Fruit fly (Drosophila melanogaster) whole organism, wandering third instar larva: ENCODE data around the gene Klp10A.

Experiments
- Abd-B ChIP-seq: fragments of >200 bp; optimal IDR thresholded peaks from 2 replicates; lab custom pipeline; 2017; ENCODE audit warnings: missing biosample characterization, missing genetic modification characterization
- CG32264 ChIP-seq: fragments of 200-800 bp; sonication (Bioruptor generic); optimal IDR thresholded peaks from 2 replicates; lab custom pipeline; 2016; ENCODE audit warnings: missing biosample characterization, missing genetic modification characterization
- CG9705 ChIP-seq: fragments of 200-800 bp; sonication (Bioruptor generic); optimal IDR thresholded peaks from 2 replicates; lab custom pipeline; 2018; ENCODE audit warnings: missing biosample characterization, mild to moderate bottlenecking, missing genetic modification characterization
- CrebA ChIP-seq: fragments of 200-800 bp; sonication (Bioruptor generic); optimal IDR thresholded peaks from 2 replicates; lab custom pipeline; 2016; ENCODE audit warnings: missing biosample characterization, mild to moderate bottlenecking, missing genetic modification characterization, borderline replicate concordance
- Dfd ChIP-seq: fragments of >200 bp; optimal IDR thresholded peaks from 2 replicates; lab custom pipeline; 2017; ENCODE audit warnings: missing biosample characterization, missing genetic modification characterization
- Dif ChIP-seq: fragments of 200-275, 200-300 bp; sonication (Bioruptor generic); optimal IDR thresholded peaks from 2 replicates; lab custom pipeline; 2018; ENCODE audit warnings: missing biosample characterization, missing genetic modification characterization; ENCODE audit not compliant: partially characterized antibody
- GATAd ChIP-seq: sonication (Bioruptor generic); optimal IDR thresholded peaks from 2 replicates; lab custom pipeline; 2016; ENCODE audit warnings: missing biosample characterization, missing genetic modification characterization
- HLH106 ChIP-seq: fragments of 200-800 bp; optimal IDR thresholded peaks from 3 replicates; lab custom pipeline; 2019; ENCODE audit warnings: missing biosample characterization, mild to moderate bottlenecking, missing genetic modification characterization, moderate library complexity
- Hnf4 ChIP-seq: fragments of 200-800 bp; sonication (Bioruptor generic); optimal IDR thresholded peaks from 2 replicates; lab custom pipeline; 2016; ENCODE audit warnings: missing biosample characterization, mild to moderate bottlenecking, missing genetic modification characterization
- Hr78 ChIP-seq: fragments of >200 bp; optimal IDR thresholded peaks from 2 replicates; lab custom pipeline; 2017; ENCODE audit warnings: missing biosample characterization, missing genetic modification characterization
- Hr83 ChIP-seq: fragments of 200-300 bp; sonication (Bioruptor generic); optimal IDR thresholded peaks from 2 replicates; lab custom pipeline; 2016; ENCODE audit warnings: missing biosample characterization, mild to moderate bottlenecking, missing genetic modification characterization, moderate library complexity; ENCODE audit not compliant: poor library complexity, severe bottlenecking
- Jra ChIP-seq: sonication (Bioruptor generic); optimal IDR thresholded peaks from 2 replicates; lab custom pipeline; 2016; ENCODE audit warnings: missing biosample characterization, missing genetic modification characterization
- Mio ChIP-seq: sonication (Bioruptor generic); optimal IDR thresholded peaks from 2 replicates; lab custom pipeline; 2016; ENCODE audit warnings: missing biosample characterization, missing genetic modification characterization
- Myc ChIP-seq: fragments of >200 bp; optimal IDR thresholded peaks from 2 replicates; lab custom pipeline; 2017
- N ChIP-seq: fragments of >200 bp; optimal IDR thresholded peaks from 2 replicates; lab custom pipeline; 2018; ENCODE audit warnings: missing biosample characterization, missing external identifiers, missing genetic modification characterization
- OdsH ChIP-seq: fragments of 200-800 bp; sonication (Bioruptor generic); optimal IDR thresholded peaks from 2 replicates; lab custom pipeline; 2016; ENCODE audit warnings: missing biosample characterization, mild to moderate bottlenecking, missing genetic modification characterization
- Rel ChIP-seq, 2 experiments: fragments of 200-800 bp; sonication (Bioruptor generic) in 1 of 2; optimal IDR thresholded peaks; 2 replicates in 1 of 2; 3 replicates in 1 of 2; lab custom pipeline; 2016 to 2019; ENCODE audit warnings: mild to moderate bottlenecking in 2 of 2, missing biosample characterization in 2 of 2, missing genetic modification characterization in 2 of 2, moderate library complexity in 1 of 2
- Sp1 ChIP-seq: fragments of 200-800 bp; sonication (Bioruptor generic); optimal IDR thresholded peaks from 3 replicates; lab custom pipeline; 2019; ENCODE audit warnings: missing biosample characterization, mild to moderate bottlenecking, missing genetic modification characterization, moderate library complexity
- Vsx2 ChIP-seq: fragments of 200-300, 225-300 bp; sonication (Bioruptor generic); optimal IDR thresholded peaks from 2 replicates; lab custom pipeline; 2018; ENCODE audit warnings: missing biosample characterization, missing genetic modification characterization; ENCODE audit not compliant: partially characterized antibody
- br ChIP-seq: fragments of 200-800 bp; sonication (Bioruptor generic); optimal IDR thresholded peaks from 2 replicates; lab custom pipeline; 2016; ENCODE audit warnings: missing biosample characterization, missing genetic modification characterization
- brk ChIP-seq: fragments of 200-800 bp; sonication (Bioruptor generic); optimal IDR thresholded peaks from 2 replicates; lab custom pipeline; 2016; ENCODE audit warnings: missing biosample characterization, mild to moderate bottlenecking, missing genetic modification characterization
- dl ChIP-seq, 2 experiments: fragments of 175-275, 200-275 bp in 1 of 2; fragments of 200-275 bp in 1 of 2; sonication (Bioruptor generic); optimal IDR thresholded peaks; lab custom pipeline; 2018; ENCODE audit warnings: mild to moderate bottlenecking in 2 of 2, missing biosample characterization in 2 of 2, missing genetic modification characterization in 2 of 2, moderate library complexity in 2 of 2; ENCODE audit not compliant: partially characterized antibody in 2 of 2, insufficient read depth in 1 of 2
- dmrt93B ChIP-seq: fragments of 200-800 bp; sonication (Bioruptor generic); optimal IDR thresholded peaks from 2 replicates; lab custom pipeline; 2018; ENCODE audit warnings: missing biosample characterization, mild to moderate bottlenecking, missing genetic modification characterization
- dsf ChIP-seq: sonication (Bioruptor generic); optimal IDR thresholded peaks from 2 replicates; lab custom pipeline; 2016; ENCODE audit warnings: missing biosample characterization, missing genetic modification characterization, borderline replicate concordance
- ey ChIP-seq: fragments of 200-800 bp; sonication (Bioruptor generic); optimal IDR thresholded peaks from 2 replicates; lab custom pipeline; 2016; ENCODE audit warnings: missing biosample characterization, missing genetic modification characterization
- foxo ChIP-seq, 2 experiments: fragments of 200-800 bp; sonication (Bioruptor generic); optimal IDR thresholded peaks; 2 replicates in 1 of 2; 3 replicates in 1 of 2; lab custom pipeline; 2016 to 2017; ENCODE audit warnings: missing biosample characterization in 2 of 2, missing genetic modification characterization in 2 of 2
- fru ChIP-seq: fragments of 200-800 bp; sonication (Bioruptor generic); optimal IDR thresholded peaks from 3 replicates; lab custom pipeline; 2016; ENCODE audit warnings: missing biosample characterization, mild to moderate bottlenecking, missing genetic modification characterization
- h ChIP-seq: fragments of 200-800 bp; sonication (Bioruptor generic); optimal IDR thresholded peaks from 3 replicates; lab custom pipeline; 2016; ENCODE audit warnings: missing biosample characterization, mild to moderate bottlenecking, missing genetic modification characterization
- jim ChIP-seq: fragments of 175-275, 200-325 bp; sonication (Bioruptor generic); optimal IDR thresholded peaks from 2 replicates; lab custom pipeline; 2016; ENCODE audit warnings: missing biosample characterization, mild to moderate bottlenecking, missing genetic modification characterization
- lola ChIP-seq: fragments of >200 bp; optimal IDR thresholded peaks from 2 replicates; lab custom pipeline; 2017; ENCODE audit warnings: missing biosample characterization, missing genetic modification characterization
- pan ChIP-seq: fragments of >200 bp; optimal IDR thresholded peaks from 2 replicates; lab custom pipeline; 2017
- psq ChIP-seq: fragments of 200-800 bp; sonication (Bioruptor generic); optimal IDR thresholded peaks from 3 replicates; lab custom pipeline; 2017; ENCODE audit warnings: missing biosample characterization, mild to moderate bottlenecking, missing genetic modification characterization, moderate library complexity
- rgr ChIP-seq: fragments of 200-800 bp; sonication (Bioruptor generic); optimal IDR thresholded peaks from 3 replicates; lab custom pipeline; 2016; ENCODE audit warnings: missing biosample characterization, mild to moderate bottlenecking, missing genetic modification characterization
- sage ChIP-seq: fragments of 200-800 bp; sonication (Bioruptor generic); optimal IDR thresholded peaks from 2 replicates; lab custom pipeline; 2016; ENCODE audit warnings: missing biosample characterization, mild to moderate bottlenecking, missing genetic modification characterization
- sv ChIP-seq: fragments of 200-800 bp; sonication (Bioruptor generic); optimal IDR thresholded peaks from 3 replicates; lab custom pipeline; 2016; ENCODE audit warnings: missing biosample characterization, missing genetic modification characterization
- tai ChIP-seq: sonication (Bioruptor generic); optimal IDR thresholded peaks from 2 replicates; lab custom pipeline; 2016; ENCODE audit warnings: missing biosample characterization, missing genetic modification characterization
- usp ChIP-seq: fragments of >200 bp; optimal IDR thresholded peaks from 2 replicates; lab custom pipeline; 2017; ENCODE audit warnings: missing biosample characterization, missing genetic modification characterization
- woc ChIP-seq: sonication (Bioruptor generic); optimal IDR thresholded peaks from 2 replicates; lab custom pipeline; 2016; ENCODE audit warnings: missing biosample characterization, mild to moderate bottlenecking, missing genetic modification characterization

The Klp10A gene

DNA sequence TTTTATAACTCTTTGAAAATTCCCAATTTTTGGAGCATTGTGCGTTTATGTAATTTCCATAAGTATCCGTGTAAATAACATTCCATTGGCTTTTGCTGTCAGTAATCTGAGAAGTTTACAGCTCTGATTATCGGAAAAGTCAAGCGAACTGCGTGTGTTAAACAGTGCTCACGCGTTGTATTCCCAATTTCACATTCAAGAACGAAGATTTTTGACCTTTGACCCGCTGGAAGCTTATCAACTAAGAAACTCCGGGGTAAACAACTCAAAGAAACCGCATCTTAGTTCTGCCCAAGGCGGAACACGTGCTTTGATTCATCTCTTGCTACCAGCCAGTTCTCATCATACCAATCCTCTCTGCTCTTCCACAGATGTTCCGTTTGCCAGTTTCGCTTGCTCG, 27.2 kb downstream of the Klp10A start:
- no peak for TF ChIP-seq psq (GFP tag; lab: Kevin White, UChicago)
- no peak for TF ChIP-seq N (GFP tag; lab: Kevin White, UChicago)
- TF ChIP-seq CrebA (GFP tag; lab: Kevin White, UChicago), result no peak
- TF ChIP-seq jim (GFP tag; lab: Kevin White, UChicago), result no peak
- no peak for TF ChIP-seq Hr83 (GFP tag; lab: Kevin White, UChicago)
- TF ChIP-seq Dfd (GFP tag; lab: Kevin White, UChicago), result no peak
- no peak for TF ChIP-seq ey (GFP tag; lab: Kevin White, UChicago)
- no peak for TF ChIP-seq Abd-B (GFP tag; lab: Kevin White, UChicago)
- TF ChIP-seq dsf (GFP tag; lab: Kevin White, UChicago), result no peak
- no peak for TF ChIP-seq Mio (GFP tag; lab: Kevin White, UChicago)
- TF ChIP-seq sage (GFP tag; lab: Kevin White, UChicago), result no peak

DNA sequence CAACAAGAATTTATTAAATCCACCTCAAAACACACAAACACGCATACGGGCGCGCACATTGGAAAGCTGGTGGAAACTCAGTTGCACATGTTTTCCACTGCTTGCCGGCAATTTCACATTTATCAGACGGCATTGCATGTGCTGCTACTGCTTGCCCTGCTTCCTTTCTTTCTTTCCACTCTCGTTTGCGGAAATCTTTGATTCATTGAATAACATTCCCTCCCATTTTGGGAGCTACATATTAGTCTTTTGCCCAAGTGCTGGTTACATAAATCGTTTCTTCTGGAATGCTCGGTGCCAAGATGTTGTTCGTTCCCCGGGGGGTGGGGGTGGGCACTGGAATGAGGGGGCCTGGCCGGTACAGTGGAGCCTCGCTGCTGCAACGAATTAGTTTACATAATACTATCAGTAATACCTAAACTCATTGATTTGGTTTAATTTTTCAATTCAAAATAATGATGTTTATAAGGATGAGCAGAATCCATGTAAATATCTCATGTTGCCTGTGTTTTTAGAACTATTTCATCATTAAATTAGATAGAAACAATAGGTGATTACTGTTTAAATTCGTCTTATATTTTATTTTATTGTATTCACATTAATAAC, 28.0 kb downstream of the Klp10A start:
- TF ChIP-seq N (GFP tag; lab: Kevin White, UChicago) (peak; percentile 35), HLH106 (tag; lab: Kevin White, UChicago) (peak; percentile 24), sage (GFP tag; lab: Kevin White, UChicago) (no peak)

dm6 chrX:11108148-11108844, 28.6 kb downstream of the Klp10A start, which contains the start of gene Hsp60A:
TSS of gene Hsp60A (plus strand) at chrX:11108482.
- TF ChIP-seq lola (GFP tag; lab: Kevin White, UChicago) (no peak), CG32264 (GFP tag; lab: Kevin White, UChicago) (no peak), usp (GFP tag; lab: Kevin White, UChicago) (no peak), woc (GFP tag; lab: Kevin White, UChicago) (peak; percentile 39), Dif (GFP tag; lab: Kevin White, UChicago) (no peak), dmrt93B (no peak), Mio (GFP tag; lab: Kevin White, UChicago) (no peak), Hr78 (GFP tag; lab: Kevin White, UChicago) (no peak), Sp1 (GFP tag; lab: Kevin White, UChicago) (peak; percentile 48), Jra (GFP tag; lab: Kevin White, UChicago) (no peak), tai (GFP tag; lab: Kevin White, UChicago) (no peak), fru (GFP tag; lab: Kevin White, UChicago) (peak; percentile 38), rgr (GFP tag; lab: Kevin White, UChicago) (peak; percentile 34), N (GFP tag; lab: Kevin White, UChicago) (no peak), Hr83 (GFP tag; lab: Kevin White, UChicago) (peak; percentile 8), Myc (no peak), HLH106 (tag; lab: Kevin White, UChicago) (peak; percentile 64), brk (GFP tag; lab: Kevin White, UChicago) (no peak), ey (GFP tag; lab: Kevin White, UChicago) (peak; percentile 41), Abd-B (GFP tag; lab: Kevin White, UChicago) (no peak), CG9705 (GFP tag; lab: Kevin White, UChicago) (no peak), sv (peak; percentile 43), GATAd (GFP tag; lab: Kevin White, UChicago) (no peak), CrebA (GFP tag; lab: Kevin White, UChicago) (no peak), pan (lab: Kevin White, UChicago) (no peak), Dfd (GFP tag; lab: Kevin White, UChicago) (no peak), sage (GFP tag; lab: Kevin White, UChicago) (peak; percentile 54), OdsH (GFP tag; lab: Kevin White, UChicago) (peak; percentile 48), Rel (GFP tag; optimal IDR thresholded peaks at IDR 0.05; lab: Kevin White, UChicago) (no peak), Rel (tag; optimal IDR thresholded peaks at IDR 0.05; lab: Kevin White, UChicago) (no peak), dl (GFP tag; optimal IDR thresholded peaks at IDR 0.05; lab: Kevin White, UChicago; ENCODE audit: insufficient read depth in 1 of 2, partially characterized antibody in 2 of 2) (no peak), h (GFP tag; lab: Kevin White, UChicago) (peak; percentile 62), br (GFP tag; lab: Kevin White, UChicago) (peak; percentile 41), Hnf4 (GFP tag; lab: Kevin White, UChicago) (no peak), jim (GFP tag; lab: Kevin White, UChicago) (no peak), dsf (GFP tag; lab: Kevin White, UChicago) (no peak), foxo (GFP tag; optimal IDR thresholded peaks at IDR 0.05; lab: Kevin White, UChicago) (peak in 1 of 2 experiments; percentile 58), psq (GFP tag; lab: Kevin White, UChicago) (peak; percentile 31), Vsx2 (GFP tag; lab: Kevin White, UChicago) (no peak)
